Worm (Caenorhabditis elegans) whole organism, early embryonic: ENCODE results near the gene ncl-1.

Experiments used
- B0310.2 ChIP-seq: sonication (generic microtip); optimal IDR thresholded peaks from 2 replicates; lab custom pipeline; 2016; ENCODE audit warnings: mild to moderate bottlenecking, missing genetic modification characterization, missing compliant biosample characterization
- ama-1 ChIP-seq: fragments of 150-350 bp; optimal IDR thresholded peaks from 2 replicates; lab custom pipeline; 2014
- ceh-13 ChIP-seq: fragments of 200-800 bp; sonication (Bioruptor generic); optimal IDR thresholded peaks from 2 replicates; lab custom pipeline; 2018; ENCODE audit warnings: mild to moderate bottlenecking, missing genetic modification characterization, missing compliant biosample characterization
- ceh-36 ChIP-seq: sonication (generic microtip); optimal IDR thresholded peaks from 2 replicates; lab custom pipeline; 2016; ENCODE audit warnings: missing genetic modification characterization, inconsistent platforms, missing compliant biosample characterization
- flt-1 ChIP-seq: fragments of 200-800 bp; sonication (Bioruptor generic); IDR thresholded peaks from 2 replicates; pipeline ENCODE4 v1.3.6; 2022; ENCODE audit warnings: missing genetic modification characterization, missing compliant biosample characterization
- hmbx-1 ChIP-seq: sonication (generic microtip); optimal IDR thresholded peaks from 2 replicates; lab custom pipeline; 2016; ENCODE audit warnings: mild to moderate bottlenecking, missing genetic modification characterization, missing compliant biosample characterization
- hmg-4 ChIP-seq: fragments of 200-800 bp; sonication (Bioruptor generic); optimal IDR thresholded peaks from 2 replicates; lab custom pipeline; 2018; ENCODE audit warnings: mild to moderate bottlenecking, missing genetic modification characterization, missing compliant biosample characterization
- scrt-1 ChIP-seq: fragments of 200-800 bp; sonication (Bioruptor generic); IDR thresholded peaks from 2 replicates; pipeline ENCODE4 v1.3.6; 2022; ENCODE audit warnings: missing genetic modification characterization, missing compliant biosample characterization
- tbx-11 ChIP-seq: fragments of 200-800 bp; sonication (Bioruptor generic); IDR thresholded peaks from 2 replicates; pipeline ENCODE4 v1.3.6; 2022; ENCODE audit warnings: missing genetic modification characterization, missing compliant biosample characterization
- tbx-37 ChIP-seq: fragments of 200-800 bp; sonication (Bioruptor generic); conservative IDR thresholded peaks from 2 replicates; pipeline ENCODE4 v1.3.6; 2022; ENCODE audit warnings: missing genetic modification reagents, missing genetic modification characterization, missing compliant biosample characterization
- tra-4 ChIP-seq: sonication (generic microtip); optimal IDR thresholded peaks from 2 replicates; lab custom pipeline; 2017; ENCODE audit warnings: missing genetic modification characterization, missing compliant biosample characterization

DNA sequence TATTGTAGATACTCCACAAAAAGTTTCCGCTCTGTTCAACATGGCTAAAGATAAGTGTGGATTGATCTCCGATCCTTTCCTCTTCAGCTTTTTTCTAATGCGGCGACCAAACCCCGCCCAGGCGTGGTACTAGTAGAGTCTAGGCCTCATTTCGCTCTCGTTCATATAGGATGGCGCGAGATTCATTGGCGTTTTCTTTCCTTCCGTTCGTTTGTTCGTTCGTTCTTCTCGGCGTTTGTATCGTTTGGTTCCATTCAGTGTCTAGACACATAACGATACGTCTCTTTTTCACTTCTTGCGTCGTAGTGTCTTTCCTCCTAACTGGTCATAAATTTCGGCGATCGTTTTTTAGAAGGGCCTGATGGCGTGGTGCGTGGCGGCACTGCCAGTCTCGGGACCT is 9.5 kb downstream of the ncl-1 start:
- TF ChIP-seq hmbx-1 (tag; lab: Kevin White, UChicago) (no peak), scrt-1 (GFP tag; lab: Robert Waterston, UW) (no peak), tra-4 (tag; lab: Kevin White, UChicago) (no peak), ama-1 (lab: Kevin White, UChicago) (no peak), B0310.2 (tag; lab: Kevin White, UChicago) (no peak), hmg-4 (GFP tag; lab: Kevin White, UChicago) (no peak), tbx-11 (GFP tag; lab: Robert Waterston, UW) (no peak), ceh-36 (tag; lab: Kevin White, UChicago) (no peak), tbx-37 (GFP tag; lab: Robert Waterston, UW) (no peak), flt-1 (GFP tag; lab: Robert Waterston, UW) (no peak), ceh-13 (GFP tag; lab: Kevin White, UChicago) (no peak)
